Worm (Caenorhabditis elegans) whole organism, early embryonic: ENCODE results near the gene srx-43.

Source experiments
- B0310.2 ChIP-seq: sonication (generic microtip); optimal IDR thresholded peaks from 2 replicates; lab custom pipeline; 2016; ENCODE audit warnings: mild to moderate bottlenecking, missing genetic modification characterization, missing compliant biosample characterization
- F13C5.2 ChIP-seq: sonication (generic microtip); optimal IDR thresholded peaks from 2 replicates; lab custom pipeline; 2017; ENCODE audit warnings: mild to moderate bottlenecking, missing genetic modification characterization, inconsistent platforms, missing compliant biosample characterization
- aly-1 ChIP-seq: sonication (generic microtip); optimal IDR thresholded peaks from 2 replicates; lab custom pipeline; 2016; ENCODE audit warnings: missing genetic modification characterization, missing compliant biosample characterization
- ama-1 ChIP-seq: fragments of 150-350 bp; optimal IDR thresholded peaks from 2 replicates; lab custom pipeline; 2014
- ceh-13 ChIP-seq: fragments of 200-800 bp; sonication (Bioruptor generic); optimal IDR thresholded peaks from 2 replicates; lab custom pipeline; 2018; ENCODE audit warnings: mild to moderate bottlenecking, missing genetic modification characterization, missing compliant biosample characterization
- ceh-36 ChIP-seq: sonication (generic microtip); optimal IDR thresholded peaks from 2 replicates; lab custom pipeline; 2016; ENCODE audit warnings: missing genetic modification characterization, inconsistent platforms, missing compliant biosample characterization
- ets-7 ChIP-seq: sonication (generic microtip); optimal IDR thresholded peaks from 2 replicates; lab custom pipeline; 2016; ENCODE audit warnings: missing genotype, missing genetic modification characterization, missing compliant biosample characterization
- flt-1 ChIP-seq: fragments of 200-800 bp; sonication (Bioruptor generic); IDR thresholded peaks from 2 replicates; pipeline ENCODE4 v1.3.6; 2022; ENCODE audit warnings: missing genetic modification characterization, missing compliant biosample characterization
- hmbx-1 ChIP-seq: sonication (generic microtip); optimal IDR thresholded peaks from 2 replicates; lab custom pipeline; 2016; ENCODE audit warnings: mild to moderate bottlenecking, missing genetic modification characterization, missing compliant biosample characterization
- hmg-4 ChIP-seq: fragments of 200-800 bp; sonication (Bioruptor generic); optimal IDR thresholded peaks from 2 replicates; lab custom pipeline; 2018; ENCODE audit warnings: mild to moderate bottlenecking, missing genetic modification characterization, missing compliant biosample characterization
- hnd-1 ChIP-seq: sonication (generic microtip); optimal IDR thresholded peaks from 2 replicates; lab custom pipeline; 2016; ENCODE audit warnings: missing genetic modification characterization, missing compliant biosample characterization
- pes-1 ChIP-seq: fragments of 200-800 bp; sonication (Bioruptor generic); IDR thresholded peaks from 2 replicates; pipeline ENCODE4 v1.3.6; 2022; ENCODE audit warnings: missing genetic modification reagents, missing genetic modification characterization, missing compliant biosample characterization
- scrt-1 ChIP-seq: fragments of 200-800 bp; sonication (Bioruptor generic); IDR thresholded peaks from 2 replicates; pipeline ENCODE4 v1.3.6; 2022; ENCODE audit warnings: missing genetic modification characterization, missing compliant biosample characterization
- sea-1 ChIP-seq: fragments of 200-800 bp; sonication (Bioruptor generic); conservative IDR thresholded peaks from 2 replicates; pipeline ENCODE4 v1.3.6; 2022; ENCODE audit warnings: missing genetic modification characterization, missing compliant biosample characterization
- tbx-11 ChIP-seq: fragments of 200-800 bp; sonication (Bioruptor generic); IDR thresholded peaks from 2 replicates; pipeline ENCODE4 v1.3.6; 2022; ENCODE audit warnings: missing genetic modification characterization, missing compliant biosample characterization
- tbx-37 ChIP-seq: fragments of 200-800 bp; sonication (Bioruptor generic); conservative IDR thresholded peaks from 2 replicates; pipeline ENCODE4 v1.3.6; 2022; ENCODE audit warnings: missing genetic modification reagents, missing genetic modification characterization, missing compliant biosample characterization
- tra-4 ChIP-seq: sonication (generic microtip); optimal IDR thresholded peaks from 2 replicates; lab custom pipeline; 2017; ENCODE audit warnings: missing genetic modification characterization, missing compliant biosample characterization

The srx-43 gene

DNA sequence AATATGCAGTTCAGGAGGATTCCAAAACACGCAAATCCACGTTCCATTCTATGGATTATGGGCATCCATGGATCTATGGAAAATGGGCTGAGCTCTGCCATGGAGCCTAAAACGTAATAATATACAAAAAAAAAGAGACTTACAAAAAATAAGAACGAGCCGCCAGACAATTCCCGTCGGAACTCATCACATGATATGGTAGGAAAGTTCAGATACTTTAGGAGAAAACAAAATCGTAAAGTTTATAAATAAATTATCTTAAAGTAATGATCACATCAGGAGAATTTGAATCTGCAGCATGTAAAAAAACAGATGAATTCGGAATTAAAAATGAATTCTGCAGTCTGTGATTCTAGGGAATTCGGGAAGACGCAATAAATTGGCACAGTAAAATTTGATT, 2.1 kb upstream of the srx-43 start, which contains the start of gene str-232:
str-232 (minus strand) TSS at position 101 of the 400 bp plus-strand sequence.
- TF ChIP-seq tbx-37 (GFP tag; lab: Robert Waterston, UW): no peak
- TF ChIP-seq scrt-1 (GFP tag; lab: Robert Waterston, UW): no peak
- TF ChIP-seq flt-1 (GFP tag; lab: Robert Waterston, UW): no peak
- TF ChIP-seq hmbx-1 (tag; lab: Kevin White, UChicago): no peak
- no peak for TF ChIP-seq sea-1 (GFP tag; lab: Robert Waterston, UW)
- no peak for TF ChIP-seq ama-1

DNA sequence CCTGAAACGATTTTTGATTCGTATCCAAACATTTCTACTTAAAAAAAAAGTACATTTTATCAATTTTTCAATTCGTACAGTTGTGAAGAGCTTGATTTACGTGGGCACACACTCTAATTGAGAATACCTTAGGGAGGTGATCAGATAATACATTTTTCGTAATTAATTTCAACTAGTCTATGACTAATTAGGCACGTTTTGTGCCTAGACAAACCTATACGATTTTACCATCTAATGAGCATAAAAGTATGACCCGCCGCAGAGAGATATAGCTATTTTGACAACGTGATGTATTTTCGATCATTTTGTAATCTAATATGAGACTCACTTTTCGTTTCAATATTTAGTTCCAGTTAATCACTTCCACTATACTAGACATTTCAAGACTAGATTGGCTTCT, 794 bp upstream of the srx-43 start:
- TF ChIP-seq ama-1: no peak
- TF ChIP-seq hmg-4 (GFP tag; lab: Kevin White, UChicago): no peak

DNA sequence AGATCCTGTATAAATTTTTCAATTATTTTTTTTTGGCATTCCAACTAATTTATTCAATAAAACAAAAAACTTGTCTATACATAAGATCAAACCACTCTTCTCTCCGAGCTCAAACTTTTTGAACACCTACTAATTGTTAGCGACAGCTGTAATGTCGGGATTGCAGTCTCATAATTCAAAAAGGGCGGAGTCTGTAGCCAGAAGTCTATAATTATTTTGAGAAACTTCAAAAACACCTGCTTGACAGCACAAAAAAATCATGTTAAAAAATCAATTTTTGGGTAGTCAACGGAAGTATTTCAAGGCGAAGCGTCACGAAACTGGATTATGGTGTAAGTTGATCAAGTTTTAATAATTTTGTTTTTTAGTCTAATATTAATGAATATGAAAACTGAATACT, 2.3 kb downstream of the srx-43 start, which contains the start of gene srx-44:
srx-44 (plus strand) TSS at position 301 of the 400 bp plus-strand sequence.
- TF ChIP-seq sea-1 (GFP tag; lab: Robert Waterston, UW): no peak
- no peak for TF ChIP-seq ceh-36 (tag; lab: Kevin White, UChicago)
- TF ChIP-seq tbx-37 (GFP tag; lab: Robert Waterston, UW): no peak
- TF ChIP-seq tra-4 (tag; lab: Kevin White, UChicago): no peak
- no peak for TF ChIP-seq F13C5.2
- TF ChIP-seq pes-1 (GFP tag; lab: Robert Waterston, UW): no peak
- no peak for TF ChIP-seq aly-1
- TF ChIP-seq hmg-4 (GFP tag; lab: Kevin White, UChicago): no peak
- TF ChIP-seq flt-1 (GFP tag; lab: Robert Waterston, UW): no peak
- TF ChIP-seq ama-1: no peak
- no peak for TF ChIP-seq tbx-11
- TF ChIP-seq ceh-13: no peak
- no peak for TF ChIP-seq hnd-1 (tag; lab: Kevin White, UChicago)

DNA sequence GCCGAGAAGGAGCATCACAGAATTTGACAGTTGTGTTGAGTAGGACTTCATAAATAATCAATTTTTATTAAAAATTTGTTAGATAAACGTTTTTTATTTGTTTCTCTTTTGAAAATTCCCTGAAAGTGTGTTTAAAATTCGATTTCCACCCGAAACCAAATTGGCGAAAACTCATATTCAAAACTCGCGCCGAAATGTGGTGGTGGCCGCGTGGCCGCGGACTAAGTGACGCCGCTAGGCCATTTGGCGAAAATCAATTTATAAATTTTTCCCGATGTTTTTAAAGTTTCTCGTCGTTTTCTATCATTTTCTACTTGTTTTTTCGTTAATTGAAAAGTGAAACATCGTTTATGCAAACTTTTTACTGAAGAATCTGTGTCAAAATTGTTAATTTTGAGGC, 4.8 kb downstream of the srx-43 start:
- no peak for TF ChIP-seq tra-4 (tag; lab: Kevin White, UChicago)
- peak; percentile 83 for TF ChIP-seq tbx-37 (GFP tag; lab: Robert Waterston, UW)
- TF ChIP-seq aly-1: no peak

DNA sequence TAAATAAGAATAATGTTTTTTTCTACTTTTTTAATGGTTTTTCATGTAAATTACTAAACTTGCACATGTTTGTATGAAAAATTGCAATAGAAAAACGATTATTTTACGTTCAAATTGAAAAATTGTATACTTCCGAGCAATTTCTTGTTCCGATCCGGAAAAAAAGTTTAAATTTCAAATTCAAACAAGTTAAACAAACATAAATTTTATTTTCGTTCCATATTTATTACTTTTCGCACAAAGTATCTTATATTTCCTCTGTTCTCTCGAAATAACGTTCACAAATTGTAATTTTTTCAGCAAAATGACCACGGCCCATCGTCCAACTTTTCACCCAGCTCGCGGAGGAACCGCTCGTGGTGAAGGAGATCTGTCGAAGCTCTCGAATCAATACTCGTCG, 5.3 kb downstream of the srx-43 start, which contains the start of gene cwc-15:
cwc-15 (plus strand) TSS at position 301 of the 400 bp plus-strand sequence.
- TF ChIP-seq B0310.2 (no peak), flt-1 (GFP tag; lab: Robert Waterston, UW) (no peak), ama-1 (no peak), F13C5.2 (no peak), ets-7 (no peak), tra-4 (tag; lab: Kevin White, UChicago) (no peak), hmbx-1 (tag; lab: Kevin White, UChicago) (no peak), hmg-4 (GFP tag; lab: Kevin White, UChicago) (no peak), ceh-36 (tag; lab: Kevin White, UChicago) (no peak), sea-1 (GFP tag; lab: Robert Waterston, UW) (no peak), scrt-1 (GFP tag; lab: Robert Waterston, UW) (no peak), hnd-1 (tag; lab: Kevin White, UChicago) (no peak), aly-1 (no peak), pes-1 (GFP tag; lab: Robert Waterston, UW) (no peak), tbx-11 (no peak), tbx-37 (GFP tag; lab: Robert Waterston, UW) (no peak), ceh-13 (no peak)

DNA sequence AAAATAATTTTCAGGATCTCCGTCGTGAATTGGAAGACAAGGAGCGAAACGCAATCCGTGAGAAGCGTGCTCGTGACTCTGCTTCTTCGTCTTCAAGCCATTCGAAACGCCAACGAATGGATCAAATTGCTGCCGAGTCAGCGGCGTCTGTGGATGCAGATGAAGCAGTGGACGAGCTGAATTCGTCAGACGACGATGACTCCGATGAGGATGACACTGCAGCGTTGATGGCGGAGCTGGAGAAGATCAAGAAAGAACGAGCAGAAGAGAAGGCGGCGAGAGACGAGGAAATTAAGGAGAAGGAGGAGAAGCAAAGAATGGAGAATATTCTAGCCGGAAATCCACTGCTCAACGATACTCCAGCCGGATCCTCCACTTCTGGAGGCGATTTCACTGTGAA, 5.8 kb downstream of the srx-43 start:
- no peak for TF ChIP-seq pes-1 (GFP tag; lab: Robert Waterston, UW)
- no peak for TF ChIP-seq B0310.2
- no peak for TF ChIP-seq F13C5.2
- TF ChIP-seq ama-1: no peak
- TF ChIP-seq tbx-11: no peak
- TF ChIP-seq hmbx-1 (tag; lab: Kevin White, UChicago): no peak

DNA sequence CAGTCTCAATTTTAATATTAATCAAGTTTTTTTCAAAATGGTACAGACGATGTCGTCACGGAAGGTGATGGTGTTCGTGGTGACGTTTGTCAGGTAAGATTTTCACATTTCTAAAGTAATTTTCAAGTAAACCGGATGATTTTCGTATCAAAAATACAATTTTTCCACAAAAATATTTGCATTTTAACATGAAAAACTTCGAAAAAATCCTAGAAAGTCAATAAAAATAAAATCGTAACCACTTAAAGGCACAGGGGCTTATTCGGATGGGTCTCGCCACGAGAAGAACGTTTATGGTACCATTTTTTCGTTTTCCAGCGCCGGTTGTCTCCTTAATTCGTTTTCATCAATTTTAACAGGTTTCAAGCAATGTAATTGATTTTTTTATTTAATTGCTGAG, 6.5 kb downstream of the srx-43 start, which contains the start of gene T10C6.6:
T10C6.6 (plus strand) TSS at position 27 of the 400 bp plus-strand sequence.
- TF ChIP-seq pes-1 (GFP tag; lab: Robert Waterston, UW) (no peak), flt-1 (GFP tag; lab: Robert Waterston, UW) (no peak), ceh-13 (no peak), tbx-11 (no peak), F13C5.2 (no peak), hmbx-1 (tag; lab: Kevin White, UChicago) (no peak), ets-7 (no peak), sea-1 (GFP tag; lab: Robert Waterston, UW) (no peak), hmg-4 (GFP tag; lab: Kevin White, UChicago) (no peak), tra-4 (tag; lab: Kevin White, UChicago) (no peak), tbx-37 (GFP tag; lab: Robert Waterston, UW) (no peak), B0310.2 (no peak), aly-1 (no peak), ceh-36 (tag; lab: Kevin White, UChicago) (no peak)

DNA sequence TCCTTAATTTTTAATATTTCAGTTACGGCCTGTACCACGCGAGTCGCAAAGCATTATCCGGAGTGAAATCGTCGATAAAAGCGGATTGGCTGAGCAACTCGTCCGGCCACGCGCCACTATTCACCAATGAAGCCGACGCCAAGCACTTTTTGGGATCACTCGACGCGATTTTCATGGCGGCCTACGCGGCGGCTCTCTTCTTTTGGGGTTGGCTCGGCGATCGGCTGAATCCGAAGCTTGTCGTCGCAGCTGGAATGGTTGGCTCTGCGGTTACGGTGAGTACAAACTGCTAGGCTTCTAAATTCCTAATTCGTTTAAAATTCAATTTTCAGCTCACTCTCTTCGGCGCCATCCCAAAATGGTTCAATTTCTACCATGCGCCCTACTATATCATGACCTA, 7.1 kb downstream of the srx-43 start:
- no peak for TF ChIP-seq ceh-36 (tag; lab: Kevin White, UChicago)
- TF ChIP-seq sea-1 (GFP tag; lab: Robert Waterston, UW): no peak
- no peak for TF ChIP-seq scrt-1 (GFP tag; lab: Robert Waterston, UW)
- no peak for TF ChIP-seq hmbx-1 (tag; lab: Kevin White, UChicago)
- no peak for TF ChIP-seq ama-1
- no peak for TF ChIP-seq tra-4 (tag; lab: Kevin White, UChicago)
- TF ChIP-seq hnd-1 (tag; lab: Kevin White, UChicago): no peak
- TF ChIP-seq hmg-4 (GFP tag; lab: Kevin White, UChicago): no peak
- TF ChIP-seq flt-1 (GFP tag; lab: Robert Waterston, UW): no peak
- no peak for TF ChIP-seq B0310.2
